Fruit fly (Drosophila melanogaster) whole organism, pupa: ENCODE measurements around the gene Amnionless.

ENCODE experiments used
- CG12605 ChIP-seq: fragments of 200-800 bp; sonication (Bioruptor generic); IDR thresholded peaks from 2 replicates; pipeline ENCODE4 v1.3.6; 2022; ENCODE audit warnings: missing biosample characterization, missing genetic modification characterization
- CG14655 ChIP-seq: fragments of 200-800 bp; sonication (Bioruptor generic); optimal IDR thresholded peaks from 3 replicates; lab custom pipeline; 2017; ENCODE audit warnings: mild to moderate bottlenecking, missing biosample characterization, missing genetic modification reagents, missing genetic modification characterization
- CG15710 ChIP-seq: fragments of 200-800 bp; sonication (Bioruptor generic); optimal IDR thresholded peaks from 2 replicates; lab custom pipeline; 2018; ENCODE audit warnings: missing biosample characterization, mild to moderate bottlenecking, missing genetic modification characterization, moderate library complexity
- CG17806 ChIP-seq: fragments of 200-800 bp; sonication (Bioruptor generic); optimal IDR thresholded peaks from 2 replicates; lab custom pipeline; 2018; ENCODE audit warnings: missing biosample characterization, mild to moderate bottlenecking, missing genetic modification characterization, moderate library complexity
- CG34367 ChIP-seq: fragments of 200-800 bp; sonication (Bioruptor generic); optimal IDR thresholded peaks from 2 replicates; lab custom pipeline; 2018; ENCODE audit warnings: missing biosample characterization, mild to moderate bottlenecking, missing genetic modification characterization
- EcR ChIP-seq: fragments of 200-800 bp; sonication (Bioruptor generic); optimal IDR thresholded peaks from 3 replicates; lab custom pipeline; 2019; ENCODE audit warnings: missing biosample characterization, missing genetic modification characterization, mild to moderate bottlenecking, moderate library complexity, missing genetic modification reagents
- Ets98B ChIP-seq: fragments of 200-800 bp; sonication (Bioruptor generic); IDR thresholded peaks from 2 replicates; pipeline ENCODE4 v1.3.6; 2022; ENCODE audit warnings: missing biosample characterization, missing genetic modification characterization
- Pif1B ChIP-seq: fragments of 200-800 bp; sonication (Bioruptor generic); optimal IDR thresholded peaks from 3 replicates; lab custom pipeline; 2016; ENCODE audit warnings: missing biosample characterization, missing genetic modification characterization
- Snoo ChIP-seq: fragments of 200-800 bp; sonication (Bioruptor generic); optimal IDR thresholded peaks from 3 replicates; lab custom pipeline; 2017; ENCODE audit warnings: missing biosample characterization, mild to moderate bottlenecking, missing genetic modification characterization, inconsistent platforms
- fd96Ca ChIP-seq: fragments of 200-800 bp; sonication (Bioruptor generic); IDR thresholded peaks from 3 replicates; pipeline ENCODE4 v1.3.6; 2022; ENCODE audit warnings: missing biosample characterization, missing genetic modification characterization
- gl ChIP-seq: fragments of 200-800 bp; sonication (Bioruptor generic); optimal IDR thresholded peaks from 2 replicates; lab custom pipeline; 2018; ENCODE audit warnings: missing biosample characterization, mild to moderate bottlenecking, missing genetic modification characterization

DNA sequence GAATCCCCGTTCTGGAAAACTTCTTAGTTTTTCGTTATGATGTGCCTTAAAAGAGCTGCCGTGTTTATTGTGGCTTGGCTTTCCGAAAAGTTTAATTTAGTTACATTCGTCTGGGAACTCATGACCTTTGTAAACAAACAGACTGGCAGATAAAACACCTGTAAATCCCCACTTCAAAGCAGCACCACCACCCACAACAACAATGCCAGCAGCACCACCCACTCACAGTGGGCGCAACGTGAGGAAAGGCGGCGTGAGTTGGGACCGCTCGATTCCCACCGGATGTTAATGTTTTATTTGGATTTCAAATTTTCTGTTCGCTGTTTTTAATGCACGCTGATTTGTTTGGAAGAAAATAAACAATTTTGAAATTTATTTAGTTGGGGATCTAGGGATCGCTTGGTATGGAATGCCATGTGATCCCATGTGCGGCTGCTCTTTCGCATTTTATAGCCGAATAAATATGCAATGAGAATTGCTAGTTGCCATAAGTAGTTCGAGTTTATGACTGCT, 19.3 kb upstream of the Amnionless start:
- TF ChIP-seq Pif1B (GFP tag; lab: Kevin White, UChicago) = no peak
- TF ChIP-seq gl (tag; lab: Kevin White, UChicago) = no peak
- no peak for TF ChIP-seq CG17806 (tag; lab: Kevin White, UChicago)
- TF ChIP-seq Snoo (tag; lab: Kevin White, UChicago) = no peak
- no peak for TF ChIP-seq fd96Ca (GFP tag; lab: Robert Waterston, UW)
- TF ChIP-seq CG15710 = no peak
- TF ChIP-seq CG12605 (GFP tag; lab: Robert Waterston, UW) = no peak
- no peak for TF ChIP-seq CG34367 (tag; lab: Kevin White, UChicago)
- TF ChIP-seq EcR (GFP tag; lab: Kevin White, UChicago) = no peak
- no peak for TF ChIP-seq CG14655 (GFP tag; lab: Kevin White, UChicago)
- no peak for TF ChIP-seq Ets98B (GFP tag; lab: Robert Waterston, UW)
